Worm (Caenorhabditis elegans) whole organism, late embryonic: ENCODE measurements around the gene D1005.10.

ENCODE experiments used
- C08G9.2 ChIP-seq: sonication (generic microtip); optimal IDR thresholded peaks from 2 replicates; lab custom pipeline; 2016; ENCODE audit warnings: mild to moderate bottlenecking, missing genetic modification characterization, moderate library complexity, missing compliant biosample characterization
- K09A11.1 ChIP-seq: sonication (generic microtip); optimal IDR thresholded peaks from 2 replicates; lab custom pipeline; 2017; ENCODE audit warnings: antibody characterized with exemption, mild to moderate bottlenecking, missing genetic modification characterization, missing compliant biosample characterization; ENCODE audit not compliant: insufficient read depth
- Y22D7AL.16 ChIP-seq: sonication (generic microtip); optimal IDR thresholded peaks from 2 replicates; lab custom pipeline; 2016; ENCODE audit warnings: missing genetic modification characterization, missing compliant biosample characterization
- ama-1 ChIP-seq: fragments of 150-350 bp; optimal IDR thresholded peaks from 2 replicates; lab custom pipeline; 2014
- ceh-19 ChIP-seq: fragments of 200-800 bp; sonication (Bioruptor generic); optimal IDR thresholded peaks from 2 replicates; lab custom pipeline; 2018; ENCODE audit warnings: mild to moderate bottlenecking, missing genetic modification characterization, missing compliant biosample characterization
- ceh-22 ChIP-seq: sonication (generic microtip); optimal IDR thresholded peaks from 2 replicates; lab custom pipeline; 2017; ENCODE audit warnings: missing biosample characterization, missing genetic modification characterization
- ceh-24 ChIP-seq: sonication (generic microtip); optimal IDR thresholded peaks from 2 replicates; lab custom pipeline; 2016; ENCODE audit warnings: mild to moderate bottlenecking, missing genetic modification characterization, missing compliant biosample characterization
- ceh-34 ChIP-seq: sonication (generic microtip); optimal IDR thresholded peaks from 2 replicates; lab custom pipeline; 2016; ENCODE audit warnings: mild to moderate bottlenecking, missing genetic modification characterization, missing compliant biosample characterization
- ceh-6 ChIP-seq: fragments of 200-800 bp; sonication (Bioruptor generic); optimal IDR thresholded peaks from 2 replicates; lab custom pipeline; 2018; ENCODE audit warnings: mild to moderate bottlenecking, missing genetic modification characterization, missing compliant biosample characterization
- ceh-9 ChIP-seq: sonication (generic microtip); optimal IDR thresholded peaks from 2 replicates; lab custom pipeline; 2016; ENCODE audit warnings: mild to moderate bottlenecking, missing genetic modification characterization, inconsistent platforms, missing compliant biosample characterization
- dmd-4 ChIP-seq: sonication (generic microtip); optimal IDR thresholded peaks from 2 replicates; lab custom pipeline; 2016; ENCODE audit warnings: borderline replicate concordance, missing genetic modification characterization, missing compliant biosample characterization
- dve-1 ChIP-seq: sonication (generic microtip); optimal IDR thresholded peaks from 2 replicates; lab custom pipeline; 2017; ENCODE audit warnings: antibody characterized with exemption, mild to moderate bottlenecking, missing genetic modification characterization, missing compliant biosample characterization
- elt-2 ChIP-seq: sonication (generic microtip); optimal IDR thresholded peaks from 2 replicates; lab custom pipeline; 2016; ENCODE audit warnings: missing genetic modification reagents, missing genetic modification characterization, missing compliant biosample characterization
- elt-4 ChIP-seq: sonication (generic microtip); optimal IDR thresholded peaks from 2 replicates; lab custom pipeline; 2016; ENCODE audit warnings: missing genetic modification characterization, missing compliant biosample characterization
- ets-4 ChIP-seq: sonication (generic microtip); optimal IDR thresholded peaks from 2 replicates; lab custom pipeline; 2016; ENCODE audit warnings: missing genetic modification characterization, missing compliant biosample characterization
- fax-1 ChIP-seq: sonication (generic microtip); optimal IDR thresholded peaks from 2 replicates; lab custom pipeline; 2016; ENCODE audit warnings: missing genotype, missing genetic modification characterization, missing compliant biosample characterization
- fkh-10 ChIP-seq: fragments of 150-350 bp; optimal IDR thresholded peaks from 2 replicates; lab custom pipeline; 2014; ENCODE audit warnings: missing biosample characterization, missing genetic modification reagents, missing genetic modification characterization
- fkh-6 ChIP-seq: sonication (generic microtip); optimal IDR thresholded peaks from 2 replicates; lab custom pipeline; 2016; ENCODE audit warnings: missing genetic modification characterization, missing compliant biosample characterization
- hlh-13 ChIP-seq: fragments of 200-800 bp; sonication (Bioruptor generic); optimal IDR thresholded peaks from 2 replicates; lab custom pipeline; 2018; ENCODE audit warnings: mild to moderate bottlenecking, missing genetic modification characterization, missing compliant biosample characterization
- hlh-30 ChIP-seq: sonication (generic microtip); optimal IDR thresholded peaks from 2 replicates; lab custom pipeline; 2017; ENCODE audit warnings: antibody characterized with exemption, missing genetic modification characterization, missing compliant biosample characterization; ENCODE audit not compliant: insufficient read depth
- hlh-6 ChIP-seq: sonication (generic microtip); optimal IDR thresholded peaks from 2 replicates; lab custom pipeline; 2016; ENCODE audit warnings: missing genotype, missing genetic modification characterization, missing compliant biosample characterization
- lim-6 ChIP-seq: sonication (generic microtip); optimal IDR thresholded peaks from 2 replicates; lab custom pipeline; 2016; ENCODE audit warnings: missing genetic modification characterization, missing compliant biosample characterization
- madf-2 ChIP-seq: sonication (generic microtip); optimal IDR thresholded peaks from 2 replicates; lab custom pipeline; 2017; ENCODE audit warnings: missing genetic modification characterization, missing compliant biosample characterization
- nfya-1 ChIP-seq: sonication (generic microtip); optimal IDR thresholded peaks from 2 replicates; lab custom pipeline; 2017; ENCODE audit warnings: missing genetic modification characterization, mild to moderate bottlenecking, missing compliant biosample characterization, antibody characterized with exemption, moderate library complexity
- npax-4 ChIP-seq: sonication (generic microtip); optimal IDR thresholded peaks from 2 replicates; lab custom pipeline; 2016; ENCODE audit warnings: missing genetic modification characterization, missing compliant biosample characterization
- odd-2 ChIP-seq: sonication (generic microtip); optimal IDR thresholded peaks from 2 replicates; lab custom pipeline; 2017; ENCODE audit warnings: antibody characterized with exemption, mild to moderate bottlenecking, missing genetic modification characterization, missing compliant biosample characterization
- pag-3 ChIP-seq: sonication (generic microtip); optimal IDR thresholded peaks from 2 replicates; lab custom pipeline; 2016; ENCODE audit warnings: missing compliant biosample characterization, missing genetic modification characterization, borderline replicate concordance
- pat-9 ChIP-seq: fragments of 200-800 bp; sonication (Bioruptor generic); optimal IDR thresholded peaks from 2 replicates; lab custom pipeline; 2018; ENCODE audit warnings: mild to moderate bottlenecking, missing genetic modification characterization, moderate library complexity, missing compliant biosample characterization
- pax-1 ChIP-seq: fragments of 150-350 bp; optimal IDR thresholded peaks from 2 replicates; lab custom pipeline; 2014; ENCODE audit warnings: missing biosample characterization, missing genetic modification characterization
- pha-2 ChIP-seq: sonication (generic microtip); optimal IDR thresholded peaks from 2 replicates; lab custom pipeline; 2017; ENCODE audit warnings: mild to moderate bottlenecking, missing genetic modification characterization, missing compliant biosample characterization
- pha-4 ChIP-seq: fragments of 150-350 bp; optimal IDR thresholded peaks from 2 replicates; lab custom pipeline; 2018; ENCODE audit warnings: missing biosample characterization, missing genetic modification reagents, missing genetic modification characterization
- pqm-1 ChIP-seq: sonication (generic microtip); optimal IDR thresholded peaks from 2 replicates; lab custom pipeline; 2016; ENCODE audit warnings: missing genetic modification characterization, missing compliant biosample characterization
- ref-2 ChIP-seq: sonication (generic microtip); optimal IDR thresholded peaks from 2 replicates; lab custom pipeline; 2016; ENCODE audit warnings: missing genetic modification characterization, missing compliant biosample characterization
- rnt-1 ChIP-seq: sonication (generic microtip); optimal IDR thresholded peaks from 2 replicates; lab custom pipeline; 2016; ENCODE audit warnings: missing genetic modification characterization, missing compliant biosample characterization
- sox-2 ChIP-seq: fragments of 200-800 bp; sonication (Bioruptor generic); IDR thresholded peaks from 2 replicates; pipeline ENCODE4 v1.3.6; 2022; ENCODE audit warnings: missing genetic modification reagents, missing genetic modification characterization, missing compliant biosample characterization
- syd-9 ChIP-seq: sonication (generic microtip); optimal IDR thresholded peaks from 2 replicates; lab custom pipeline; 2016; ENCODE audit warnings: mild to moderate bottlenecking, missing genetic modification characterization, moderate library complexity, missing compliant biosample characterization
- ttx-3 ChIP-seq: sonication (generic microtip); optimal IDR thresholded peaks from 2 replicates; lab custom pipeline; 2016; ENCODE audit warnings: missing genetic modification reagents, missing genetic modification characterization, missing compliant biosample characterization
- unc-42 ChIP-seq: sonication (generic microtip); optimal IDR thresholded peaks from 2 replicates; lab custom pipeline; 2016; ENCODE audit warnings: missing genotype, missing genetic modification characterization, missing compliant biosample characterization
- ztf-16 ChIP-seq: sonication (generic microtip); optimal IDR thresholded peaks from 2 replicates; lab custom pipeline; 2017; ENCODE audit warnings: missing genetic modification characterization, missing compliant biosample characterization

The D1005.10 gene

ce11 chrX:1446593-1447141, 39.3 kb downstream of the D1005.10 start, which contains the start of gene zfp-3 (continued):
- TF ChIP-seq hlh-30 (peak; percentile 98), ets-4 (tag; lab: Kevin White, UChicago) (peak; percentile 73), hlh-6 (tag; lab: Kevin White, UChicago) (no peak), ceh-19 (no peak), odd-2 (no peak), elt-2 (tag; lab: Kevin White, UChicago) (peak; percentile 3), ceh-22 (tag; lab: Kevin White, UChicago) (no peak), hlh-13 (GFP tag; lab: Kevin White, UChicago) (no peak), fkh-10 (GFP tag; lab: Kevin White, UChicago) (no peak), ztf-16 (tag; lab: Kevin White, UChicago) (no peak), ceh-6 (GFP tag; lab: Kevin White, UChicago) (no peak), ceh-34 (peak; percentile 87), Y22D7AL.16 (tag; lab: Kevin White, UChicago) (no peak), K09A11.1 (no peak), ceh-9 (no peak), pha-2 (tag; lab: Kevin White, UChicago) (peak; percentile 31), ama-1 (lab: Kevin White, UChicago) (peak; percentile 49), ref-2 (tag; lab: Kevin White, UChicago) (peak; percentile 86), syd-9 (tag; lab: Kevin White, UChicago) (peak; percentile 42), pha-4 (tag; lab: Kevin White, UChicago) (no peak), lim-6 (tag; lab: Kevin White, UChicago) (peak; percentile 29), pat-9 (tag; lab: Kevin White, UChicago) (no peak), pqm-1 (peak; percentile 67), ceh-24 (no peak), fkh-6 (no peak), dmd-4 (tag; lab: Kevin White, UChicago) (peak; percentile 40)

- TF ChIP-seq ama-1 (lab: Kevin White, UChicago), result peak; percentile 2
- no peak for TF ChIP-seq dve-1
- TF ChIP-seq, all 69 proteins: peak for 1
Observed at ce11 chrX:1445696-1446095, 40.3 kb downstream of the D1005.10 start.

- TF ChIP-seq elt-2 (tag; lab: Kevin White, UChicago) (no peak), ceh-22 (tag; lab: Kevin White, UChicago) (no peak), Y22D7AL.16 (tag; lab: Kevin White, UChicago) (peak; percentile 3), hlh-13 (GFP tag; lab: Kevin White, UChicago) (no peak)
- TF ChIP-seq, all 69 proteins: peak for 1
Observed at ce11 chrX:1443556-1444243, 42.3 kb downstream of the D1005.10 start.

- no peak for TF ChIP-seq madf-2 (tag; lab: Kevin White, UChicago)
- TF ChIP-seq elt-4 (tag; lab: Kevin White, UChicago), result peak; percentile 41
- TF ChIP-seq sox-2 (GFP tag; lab: Robert Waterston, UW), result no peak
- TF ChIP-seq npax-4, result no peak
- TF ChIP-seq hlh-6 (tag; lab: Kevin White, UChicago), result no peak
- TF ChIP-seq, all 69 proteins: peak for 1
Observed at ce11 chrX:1441602-1442183, 44.3 kb downstream of the D1005.10 start.

- no peak for TF ChIP-seq C08G9.2
- no peak for TF ChIP-seq pqm-1
- no peak for TF ChIP-seq pax-1 (tag; lab: Kevin White, UChicago)
- TF ChIP-seq pag-3 (tag; lab: Kevin White, UChicago), result no peak
- no peak for TF ChIP-seq unc-42 (tag; lab: Kevin White, UChicago)
- TF ChIP-seq ceh-19, result no peak
- no peak for TF ChIP-seq nfya-1 (tag; lab: Kevin White, UChicago)
- TF ChIP-seq rnt-1 (tag; lab: Kevin White, UChicago), result no peak
- TF ChIP-seq Y22D7AL.16 (tag; lab: Kevin White, UChicago), result no peak
- TF ChIP-seq elt-2 (tag; lab: Kevin White, UChicago), result no peak
- no peak for TF ChIP-seq ref-2 (tag; lab: Kevin White, UChicago)
- no peak for TF ChIP-seq ttx-3 (tag; lab: Kevin White, UChicago)
- no peak for TF ChIP-seq ceh-22 (tag; lab: Kevin White, UChicago)
- no peak for TF ChIP-seq ceh-34
- TF ChIP-seq fax-1, result no peak
Observed at ce11 chrX:1440161-1440560, 45.8 kb downstream of the D1005.10 start, which contains the start of gene sedl-1. TSS of gene sedl-1 (minus strand) at chrX:1440261.
